Worm (Caenorhabditis elegans) whole organism, young adult: ENCODE data around the gene C28D4.7.

Source experiments
- F57A8.1 ChIP-seq: fragments of 200-800 bp; sonication (Bioruptor generic); optimal IDR thresholded peaks from 2 replicates; lab custom pipeline; 2018; ENCODE audit warnings: mild to moderate bottlenecking, missing genetic modification characterization, moderate library complexity, missing compliant biosample characterization
- K11D2.4 ChIP-seq: fragments of 200-800 bp; sonication (Bioruptor generic); IDR thresholded peaks from 2 replicates; pipeline ENCODE4 v1.3.6; 2022; ENCODE audit warnings: missing genetic modification reagents, missing genetic modification characterization, missing compliant biosample characterization
- ama-1 ChIP-seq, 3 experiments: fragments of 150-350 bp in 1 of 3; sonication (generic microtip) in 2 of 3; optimal IDR thresholded peaks; 2 replicates each; lab custom pipeline; 2014 to 2018; ENCODE audit warnings: missing biosample characterization in 2 of 3, missing genetic modification characterization in 2 of 3, missing genetic modification reagents in 2 of 3
- ztf-25 ChIP-seq: fragments of 200-800 bp; sonication (Bioruptor generic); IDR thresholded peaks from 2 replicates; pipeline ENCODE4 v1.3.6; 2022; ENCODE audit warnings: missing genetic modification reagents, missing genetic modification characterization, missing compliant biosample characterization

DNA sequence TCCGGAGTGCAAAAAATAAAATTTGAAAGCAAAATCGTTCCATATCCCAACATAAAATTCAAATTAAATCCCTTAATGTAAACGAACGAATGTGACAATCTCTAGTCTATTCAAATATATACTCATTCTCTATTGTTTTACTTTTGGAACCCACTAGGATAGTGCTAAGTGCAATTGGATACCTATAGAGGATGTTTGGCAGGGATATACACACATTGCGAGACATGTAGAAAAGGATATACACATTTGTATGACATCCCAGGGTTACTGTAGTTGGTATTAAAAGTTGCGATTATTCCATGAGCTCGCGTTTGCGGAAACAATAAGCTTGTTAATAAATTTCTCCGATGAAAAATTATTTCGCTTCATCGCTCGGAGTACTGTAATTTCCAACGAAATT, 30.5 kb upstream of the C28D4.7 start:
- TF ChIP-seq F57A8.1 (GFP tag; lab: Kevin White, UChicago) (no peak), ama-1 (optimal IDR thresholded peaks at IDR 0.05; lab: Kevin White, UChicago) (no peak), ama-1 (GFP tag; optimal IDR thresholded peaks at IDR 0.05; lab: Kevin White, UChicago) (no peak), K11D2.4 (GFP tag; lab: Robert Waterston, UW) (no peak), ztf-25 (GFP tag; lab: Robert Waterston, UW) (no peak)
